Fruit fly (Drosophila melanogaster): Measurements from ENCODE around the gene CG13003.
A peak's percentile ranks its signal among the peaks of the same experiment; 100 is the strongest.

Gene CG13003

DNA sequence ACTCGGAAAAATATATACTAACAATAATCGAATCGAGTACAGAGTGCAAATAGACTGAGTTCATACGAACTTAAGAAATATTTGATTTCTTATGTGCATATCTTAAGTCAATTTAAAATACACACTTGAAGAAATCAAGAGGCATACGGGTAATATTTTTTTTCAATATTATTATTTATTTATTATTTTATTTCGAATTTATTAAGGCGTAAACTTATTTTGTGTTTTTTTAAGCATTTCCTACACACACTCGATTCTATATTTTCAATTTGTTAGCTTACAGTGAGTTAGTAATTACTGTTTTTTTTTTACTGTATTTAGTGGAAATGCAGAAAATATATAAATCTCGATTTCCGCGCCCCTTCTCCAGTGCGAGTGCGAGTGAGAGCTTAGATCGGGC, 63.1 kb downstream of the CG13003 start (continued):
- TF ChIP-seq CG7556 (GFP tag; optimal IDR thresholded peaks at IDR 0.05): peak; percentile 17
- TF ChIP-seq CG2678 (tag; optimal IDR thresholded peaks at IDR 0.05): peak; percentile 51
- TF ChIP-seq Lpt (GFP tag; optimal IDR thresholded peaks at IDR 0.05): no peak
- no peak for TF ChIP-seq dpn (GFP tag; optimal IDR thresholded peaks at IDR 0.05)
- peak; percentile 53 for TF ChIP-seq Ptx1 (GFP tag; IDR thresholded peaks at IDR 0.05)
- peak; percentile 36 for TF ChIP-seq CG13424 (tag; optimal IDR thresholded peaks at IDR 0.05)
- no peak for TF ChIP-seq Abd-B (GFP tag; optimal IDR thresholded peaks at IDR 0.05)
- TF ChIP-seq CG8290 (GFP tag; optimal IDR thresholded peaks at IDR 0.05): no peak
- no peak for TF ChIP-seq CG8290 (tag; optimal IDR thresholded peaks at IDR 0.05)
- no peak for TF ChIP-seq CG9609 (GFP tag; optimal IDR thresholded peaks at IDR 0.05)
- no peak for TF ChIP-seq hkb (optimal IDR thresholded peaks at IDR 0.05)
- peak; percentile 32; the same call in 1 of the 2 replicates for TF ChIP-seq hkb (GFP tag; IDR thresholded peaks at IDR 0.05)
- TF ChIP-seq Sox102F (GFP tag; optimal IDR thresholded peaks at IDR 0.05): peak; percentile 46
- peak; percentile 32 for TF ChIP-seq unpg (GFP tag; optimal IDR thresholded peaks at IDR 0.05)
- no peak for TF ChIP-seq gfzf (GFP tag; optimal IDR thresholded peaks at IDR 0.05)
- TF ChIP-seq CG11695 (GFP tag; IDR thresholded peaks at IDR 0.05): peak; percentile 50; the same call in 1 of the 3 replicates
- no peak for TF ChIP-seq pan (optimal IDR thresholded peaks at IDR 0.05)
- TF ChIP-seq pan (GFP tag; optimal IDR thresholded peaks at IDR 0.05 in 1 of 2, IDR thresholded peaks at IDR 0.05 in 1 of 2): peak in 1 of 2 experiments; percentile 39
- TF ChIP-seq CG30403 (GFP tag; optimal IDR thresholded peaks at IDR 0.05): peak; percentile 13
- TF ChIP-seq bcd (GFP tag; optimal IDR thresholded peaks at IDR 0.05): peak; percentile 32
- TF ChIP-seq salm (tag; optimal IDR thresholded peaks at IDR 0.05): no peak
- TF ChIP-seq CG9437 (GFP tag; optimal IDR thresholded peaks at IDR 0.05): peak; percentile 7
- peak; percentile 4 for TF ChIP-seq CG4424 (GFP tag; optimal IDR thresholded peaks at IDR 0.05)
- no peak for TF ChIP-seq ara (GFP tag; IDR thresholded peaks at IDR 0.05)
- 0 out of 2 replicates have a peak, but pooled peaks have one; percentile 14 for TF ChIP-seq vvl (GFP tag; IDR thresholded peaks at IDR 0.05)
- no peak for TF ChIP-seq CG6175 (GFP tag; IDR thresholded peaks at IDR 0.05)
- TF ChIP-seq Oaz (GFP tag; IDR thresholded peaks at IDR 0.05): no peak; the same call in 1 of the 2 replicates
- TF ChIP-seq fru (optimal IDR thresholded peaks at IDR 0.05): no peak
- TF ChIP-seq sc (optimal IDR thresholded peaks at IDR 0.05): no peak
- TF ChIP-seq sc (GFP tag; optimal IDR thresholded peaks at IDR 0.05): no peak
- peak; percentile 17 for TF ChIP-seq Hr3 (GFP tag; optimal IDR thresholded peaks at IDR 0.05)
- peak; percentile 48 for TF ChIP-seq Sox100B (GFP tag; optimal IDR thresholded peaks at IDR 0.05)
- TF ChIP-seq CG14860 (GFP tag; IDR thresholded peaks at IDR 0.05; ENCODE audit: partially characterized antibody): no peak
- no peak for TF ChIP-seq CG34376 (GFP tag; optimal IDR thresholded peaks at IDR 0.05)
- TF ChIP-seq MBD-R2 (GFP tag; IDR thresholded peaks at IDR 0.05): no peak
- TF ChIP-seq CG18764 (GFP tag; optimal IDR thresholded peaks at IDR 0.05): no peak
- 0 out of 3 replicates have a peak, but pooled peaks have one; percentile 50 for TF ChIP-seq CG11456 (GFP tag; IDR thresholded peaks at IDR 0.05)
- peak; percentile 41; the same call in 1 of the 3 replicates for TF ChIP-seq dysf (GFP tag; IDR thresholded peaks at IDR 0.05)
- TF ChIP-seq Ets97D (GFP tag; optimal IDR thresholded peaks at IDR 0.05): no peak
- 0 out of 2 replicates have a peak, but pooled peaks have one; percentile 15 for TF ChIP-seq Awh (GFP tag; IDR thresholded peaks at IDR 0.05)
- no peak for TF ChIP-seq Optix (GFP tag; IDR thresholded peaks at IDR 0.05)
- no peak for TF ChIP-seq CG32532 (GFP tag; IDR thresholded peaks at IDR 0.05)
- TF ChIP-seq Mrtf (GFP tag; IDR thresholded peaks at IDR 0.05): no peak
- no peak for TF ChIP-seq CG17186 (GFP tag; optimal IDR thresholded peaks at IDR 0.05)
- peak; percentile 21 for TF ChIP-seq CG17385 (GFP tag; optimal IDR thresholded peaks at IDR 0.05)
- peak; percentile 27 for TF ChIP-seq CG7839 (tag; optimal IDR thresholded peaks at IDR 0.05)
- TF ChIP-seq CG1792 (GFP tag; optimal IDR thresholded peaks at IDR 0.05): no peak
